Fruit fly (Drosophila melanogaster) whole organism, adult: Measurements from ENCODE around the gene CG5386.

Source experiments
- CG11617 ChIP-seq: fragments of 200-800 bp; sonication (Bioruptor generic); optimal IDR thresholded peaks from 2 replicates; lab custom pipeline; 2017; ENCODE audit warnings: mild to moderate bottlenecking, missing biosample characterization, missing genetic modification reagents, missing genetic modification characterization
- CG12768 ChIP-seq: fragments of 200-800 bp; sonication (Bioruptor generic); optimal IDR thresholded peaks from 2 replicates; lab custom pipeline; 2017; ENCODE audit warnings: missing biosample characterization, missing genetic modification characterization, mild to moderate bottlenecking, moderate library complexity, missing genetic modification reagents
- CG14711 ChIP-seq: fragments of 200-800 bp; sonication (Bioruptor generic); optimal IDR thresholded peaks from 2 replicates; lab custom pipeline; 2018; ENCODE audit warnings: missing biosample characterization, mild to moderate bottlenecking, missing genetic modification characterization, moderate library complexity
- CG1620 ChIP-seq: fragments of 200-800 bp; sonication (Bioruptor generic); optimal IDR thresholded peaks from 2 replicates; lab custom pipeline; 2016; ENCODE audit warnings: missing biosample characterization, missing genetic modification characterization
- CG33017 ChIP-seq: fragments of 200-800 bp; sonication (Bioruptor generic); optimal IDR thresholded peaks from 2 replicates; lab custom pipeline; 2018; ENCODE audit warnings: missing biosample characterization, mild to moderate bottlenecking, missing genetic modification characterization, moderate library complexity
- CG5204 ChIP-seq: fragments of 200-800 bp; sonication (Bioruptor generic); optimal IDR thresholded peaks from 2 replicates; lab custom pipeline; 2016; ENCODE audit warnings: missing biosample characterization, missing genetic modification characterization
- CG7045 ChIP-seq: fragments of 200-800 bp; sonication (Bioruptor generic); optimal IDR thresholded peaks from 2 replicates; lab custom pipeline; 2017; ENCODE audit warnings: missing biosample characterization, mild to moderate bottlenecking, missing genetic modification characterization
- CG7101 ChIP-seq: fragments of 200-800 bp; sonication (Bioruptor generic); optimal IDR thresholded peaks from 2 replicates; lab custom pipeline; 2018; ENCODE audit warnings: missing biosample characterization, mild to moderate bottlenecking, missing genetic modification characterization, moderate library complexity
- Clk ChIP-seq: fragments of 200-800 bp; sonication (Bioruptor generic); optimal IDR thresholded peaks from 2 replicates; lab custom pipeline; 2017; ENCODE audit warnings: missing biosample characterization, missing genetic modification characterization
- Crg-1 ChIP-seq: fragments of 200-800 bp; sonication (Bioruptor generic); optimal IDR thresholded peaks from 2 replicates; lab custom pipeline; 2016; ENCODE audit warnings: missing biosample characterization, missing genetic modification characterization
- Hr96 ChIP-seq: fragments of 200-800 bp; sonication (Bioruptor generic); optimal IDR thresholded peaks from 2 replicates; lab custom pipeline; 2016; ENCODE audit warnings: missing biosample characterization, missing genetic modification characterization
- Mnt ChIP-seq: fragments of 200-800 bp; sonication (Bioruptor generic); optimal IDR thresholded peaks from 2 replicates; lab custom pipeline; 2016; ENCODE audit warnings: missing biosample characterization, mild to moderate bottlenecking, missing genetic modification characterization
- bab1 ChIP-seq: fragments of 200-800 bp; sonication (Bioruptor generic); optimal IDR thresholded peaks from 3 replicates; lab custom pipeline; 2019; ENCODE audit warnings: missing biosample characterization, mild to moderate bottlenecking, missing genetic modification characterization, moderate library complexity
- cic ChIP-seq: fragments of 200-800 bp; sonication (Bioruptor generic); optimal IDR thresholded peaks from 2 replicates; lab custom pipeline; 2017; ENCODE audit warnings: missing biosample characterization, mild to moderate bottlenecking, missing genetic modification characterization, moderate library complexity
- cnc ChIP-seq, 2 experiments: fragments of >200 bp; optimal IDR thresholded peaks; 2 replicates each; lab custom pipeline; 2017
- kay ChIP-seq: fragments of 200-800 bp; sonication (Bioruptor generic); peaks from one replicate; lab custom pipeline; 2016; ENCODE audit warnings: missing biosample characterization, missing genetic modification characterization, borderline replicate concordance
- ovo ChIP-seq: fragments of 200-800 bp; sonication (Bioruptor generic); optimal IDR thresholded peaks from 2 replicates; lab custom pipeline; 2016; ENCODE audit warnings: missing biosample characterization, missing genetic modification characterization
- pad ChIP-seq: fragments of 200-800 bp; sonication (Bioruptor generic); optimal IDR thresholded peaks from 3 replicates; lab custom pipeline; 2017; ENCODE audit warnings: missing biosample characterization, missing genetic modification characterization, mild to moderate bottlenecking, moderate library complexity, missing genetic modification reagents
- tj ChIP-seq: fragments of 200-800 bp; sonication (Bioruptor generic); optimal IDR thresholded peaks from 3 replicates; lab custom pipeline; 2017; ENCODE audit warnings: missing biosample characterization, mild to moderate bottlenecking, missing genetic modification characterization, moderate library complexity
- toe ChIP-seq: fragments of 200-800 bp; sonication (Bioruptor generic); optimal IDR thresholded peaks from 2 replicates; lab custom pipeline; 2016; ENCODE audit warnings: missing biosample characterization, missing genetic modification characterization

The CG5386 gene

DNA sequence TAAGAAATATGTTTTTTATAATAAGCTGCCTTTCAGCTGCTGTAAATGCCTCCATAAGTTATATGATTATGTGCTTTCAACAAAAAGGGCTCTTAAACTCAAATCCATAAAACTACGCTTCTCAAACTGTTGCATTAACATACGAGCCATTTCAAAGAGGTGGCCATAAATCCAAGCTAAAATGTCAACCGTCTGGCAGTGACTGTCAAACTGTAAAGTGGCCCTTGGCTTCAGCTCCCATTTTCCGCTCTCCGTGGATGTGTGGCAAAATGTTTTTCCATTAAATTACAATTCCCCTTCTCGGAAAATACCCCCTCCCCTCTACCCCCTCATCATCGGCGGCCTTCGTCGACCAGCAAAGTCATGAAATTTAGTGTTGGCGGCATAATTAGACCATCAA is 657 bp upstream of the CG5386 start:
- no peak for TF ChIP-seq CG14711 (tag; lab: Kevin White, UChicago)
- TF ChIP-seq pad (GFP tag; lab: Kevin White, UChicago), result no peak
- no peak for TF ChIP-seq toe (GFP tag; lab: Kevin White, UChicago)
- TF ChIP-seq CG7045 (GFP tag; lab: Kevin White, UChicago), result no peak
- TF ChIP-seq CG5204, result no peak
- no peak for TF ChIP-seq CG33017 (tag; lab: Kevin White, UChicago)
- no peak for TF ChIP-seq CG1620 (GFP tag; lab: Kevin White, UChicago)
- no peak for TF ChIP-seq CG7101

DNA sequence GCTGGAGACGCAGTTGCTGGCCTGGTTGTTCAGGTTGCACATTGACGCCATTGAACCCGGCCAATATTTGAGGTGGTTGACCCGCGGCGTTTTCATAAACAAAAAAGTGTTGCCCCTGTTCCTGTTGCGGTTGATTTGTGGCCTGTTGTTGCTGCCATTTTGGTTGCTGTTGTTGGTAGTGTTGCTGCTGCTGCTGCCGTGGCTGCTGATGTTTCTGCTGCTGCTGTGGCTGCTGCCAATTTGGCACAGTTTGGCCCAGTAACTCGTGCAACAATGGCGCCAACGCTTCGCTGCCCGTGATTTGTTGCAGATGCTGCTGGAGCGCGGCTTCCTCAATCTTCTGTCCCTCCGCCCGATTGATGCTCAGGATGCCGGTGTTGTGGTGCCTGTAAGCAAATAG is 399 bp downstream of the CG5386 start:
- TF ChIP-seq CG14711 (tag; lab: Kevin White, UChicago) (no peak), Clk (GFP tag; lab: Kevin White, UChicago) (no peak), ovo (GFP tag; lab: Kevin White, UChicago) (no peak), CG7101 (no peak), pad (GFP tag; lab: Kevin White, UChicago) (no peak), CG7045 (GFP tag; lab: Kevin White, UChicago) (no peak), Crg-1 (GFP tag; lab: Kevin White, UChicago) (no peak), bab1 (no peak), CG1620 (GFP tag; lab: Kevin White, UChicago) (no peak), CG33017 (tag; lab: Kevin White, UChicago) (no peak), cic (GFP tag; lab: Kevin White, UChicago) (no peak), Mnt (no peak), tj (GFP tag; lab: Kevin White, UChicago) (no peak), toe (GFP tag; lab: Kevin White, UChicago) (no peak)

DNA sequence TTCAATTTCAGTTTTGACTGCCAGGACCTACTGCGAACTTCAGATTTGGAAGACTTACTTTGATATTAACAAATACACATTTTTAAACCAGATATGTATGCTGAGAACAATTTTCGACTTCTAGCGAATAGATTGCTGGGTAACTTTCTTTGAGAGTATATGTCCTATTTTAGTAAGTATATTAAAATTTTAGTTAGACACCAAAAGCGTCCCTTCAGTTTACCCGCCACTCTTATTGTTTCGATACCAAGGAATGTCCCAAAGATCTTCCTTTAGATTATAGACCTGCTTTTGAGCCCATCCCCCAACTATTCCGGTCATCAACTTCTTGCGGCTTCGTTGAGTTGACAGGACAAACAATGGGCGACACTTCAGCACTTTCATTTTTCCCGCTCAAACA is 1.8 kb downstream of the CG5386 start, which contains the start of gene CG5388:
TSS of gene CG5388 (minus strand) at position 101 of the 400 bp plus-strand sequence.
- no peak for TF ChIP-seq Hr96 (GFP tag; lab: Kevin White, UChicago)
- TF ChIP-seq bab1, result no peak
- TF ChIP-seq cic (GFP tag; lab: Kevin White, UChicago), result no peak
- no peak for TF ChIP-seq CG12768 (GFP tag; lab: Kevin White, UChicago)
- no peak for TF ChIP-seq kay (GFP tag; lab: Kevin White, UChicago)
- no peak for TF ChIP-seq ovo (GFP tag; lab: Kevin White, UChicago)
- no peak for TF ChIP-seq CG1620 (GFP tag; lab: Kevin White, UChicago)
- no peak for TF ChIP-seq Mnt
- TF ChIP-seq CG5204, result no peak
- TF ChIP-seq CG7045 (GFP tag; lab: Kevin White, UChicago), result no peak
- no peak for TF ChIP-seq CG14711 (tag; lab: Kevin White, UChicago)
- TF ChIP-seq Crg-1 (GFP tag; lab: Kevin White, UChicago), result no peak
- no peak for TF ChIP-seq cnc (optimal IDR thresholded peaks at IDR 0.05; lab: Kevin White, UChicago)
- no peak for TF ChIP-seq pad (GFP tag; lab: Kevin White, UChicago)
- no peak for TF ChIP-seq Clk (GFP tag; lab: Kevin White, UChicago)
- no peak for TF ChIP-seq CG33017 (tag; lab: Kevin White, UChicago)
- TF ChIP-seq CG7101, result no peak
- no peak for TF ChIP-seq tj (GFP tag; lab: Kevin White, UChicago)
- no peak for TF ChIP-seq CG11617 (GFP tag; lab: Kevin White, UChicago)
- TF ChIP-seq toe (GFP tag; lab: Kevin White, UChicago), result no peak

DNA sequence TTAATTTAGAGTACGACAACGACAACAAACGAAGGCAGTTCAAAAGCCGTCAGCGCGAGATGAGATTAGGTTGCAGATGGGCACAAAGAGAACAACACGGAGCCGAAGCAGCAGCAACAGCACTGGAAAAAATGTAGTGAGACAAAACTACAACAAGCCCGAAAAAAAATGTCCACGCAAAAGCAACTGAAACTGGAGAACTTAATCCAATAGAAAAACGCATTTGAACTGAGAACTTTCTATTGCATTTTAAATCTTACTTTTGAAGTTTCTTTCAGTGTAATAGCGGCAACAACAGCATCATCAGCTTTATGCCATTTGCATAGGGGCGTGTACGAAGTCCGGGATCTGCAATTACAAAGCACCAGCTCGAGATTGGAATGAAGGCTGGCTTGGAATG is 2.5 kb downstream of the CG5386 start:
- TF ChIP-seq bab1, result no peak
- no peak for TF ChIP-seq Crg-1 (GFP tag; lab: Kevin White, UChicago)
- no peak for TF ChIP-seq tj (GFP tag; lab: Kevin White, UChicago)
- TF ChIP-seq Mnt, result no peak
- no peak for TF ChIP-seq CG12768 (GFP tag; lab: Kevin White, UChicago)
- TF ChIP-seq Hr96 (GFP tag; lab: Kevin White, UChicago), result no peak
- no peak for TF ChIP-seq CG1620 (GFP tag; lab: Kevin White, UChicago)
- no peak for TF ChIP-seq CG14711 (tag; lab: Kevin White, UChicago)
- no peak for TF ChIP-seq Clk (GFP tag; lab: Kevin White, UChicago)

DNA sequence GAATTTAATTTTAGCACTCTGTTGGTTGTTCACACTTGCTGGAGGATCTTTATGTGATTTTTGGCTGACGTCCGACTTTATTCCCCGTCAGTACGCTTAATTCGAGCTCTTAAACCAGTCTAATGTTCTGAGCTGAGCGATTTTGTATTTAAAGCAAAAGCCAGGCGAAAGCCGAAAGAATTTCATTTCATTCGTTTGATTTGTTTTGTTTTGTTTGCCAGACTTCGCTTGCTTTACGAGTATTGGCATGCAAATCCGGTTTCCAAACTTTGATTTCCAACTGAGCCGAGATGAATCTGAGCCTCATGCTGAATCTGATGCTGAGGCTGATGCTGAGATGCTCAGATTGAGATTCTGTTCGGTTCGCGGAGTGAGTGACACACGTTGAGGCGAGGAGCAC is 8.0 kb downstream of the CG5386 start, which contains the start of gene CG5391:
TSS of gene CG5391 (minus strand) at position 101 of the 400 bp plus-strand sequence.
- TF ChIP-seq CG33017 (tag; lab: Kevin White, UChicago), result no peak
- no peak for TF ChIP-seq CG5204
- TF ChIP-seq toe (GFP tag; lab: Kevin White, UChicago), result no peak

DNA sequence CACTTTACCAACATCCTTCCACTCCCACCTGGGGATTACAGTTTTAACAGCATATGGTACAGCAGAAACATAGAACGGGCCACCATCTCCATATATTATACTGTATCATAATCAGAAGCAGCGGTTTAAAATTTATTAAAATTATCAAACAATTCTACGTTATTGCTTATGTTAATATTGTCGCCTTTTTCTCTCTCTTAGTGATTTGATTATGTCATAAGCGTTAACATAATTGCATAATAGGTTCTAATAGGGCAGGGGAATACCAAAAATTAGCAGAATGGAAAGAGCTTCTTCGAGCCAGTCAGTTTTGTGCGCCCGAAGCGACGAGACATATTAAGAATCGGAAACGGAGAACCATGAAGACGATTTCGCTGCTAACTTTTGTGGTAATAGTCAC is 10.4 kb downstream of the CG5386 start, which contains the start of gene CG13862:
TSS of gene CG13862 (plus strand) at position 301 of the 400 bp plus-strand sequence.
- no peak for TF ChIP-seq CG12768 (GFP tag; lab: Kevin White, UChicago)
- TF ChIP-seq CG7101, result no peak
- TF ChIP-seq cic (GFP tag; lab: Kevin White, UChicago), result no peak
- TF ChIP-seq kay (GFP tag; lab: Kevin White, UChicago), result no peak
- no peak for TF ChIP-seq CG14711 (tag; lab: Kevin White, UChicago)
- TF ChIP-seq CG11617 (GFP tag; lab: Kevin White, UChicago), result no peak
- TF ChIP-seq CG5204, result no peak
- no peak for TF ChIP-seq Hr96 (GFP tag; lab: Kevin White, UChicago)
- TF ChIP-seq CG7045 (GFP tag; lab: Kevin White, UChicago), result no peak
- TF ChIP-seq tj (GFP tag; lab: Kevin White, UChicago), result no peak
- TF ChIP-seq CG1620 (GFP tag; lab: Kevin White, UChicago), result no peak
- no peak for TF ChIP-seq CG33017 (tag; lab: Kevin White, UChicago)
